Fruit fly (Drosophila melanogaster) whole organism, embryonic: ENCODE results near the gene nmdyn-D6.

Source experiments
- CG1024 ChIP-seq: fragments of 200-800 bp; sonication (Bioruptor generic); IDR thresholded peaks from 2 replicates; pipeline ENCODE4 v1.3.6; 2022; ENCODE audit warnings: missing biosample characterization, missing genetic modification characterization
- CG10267 ChIP-seq: fragments of 200-800 bp; sonication (Bioruptor generic); optimal IDR thresholded peaks from 2 replicates; lab custom pipeline; 2018; ENCODE audit warnings: missing biosample characterization, mild to moderate bottlenecking, missing genetic modification characterization, moderate library complexity
- CG10274 ChIP-seq: fragments of 200-800 bp; sonication (Bioruptor generic); optimal IDR thresholded peaks from 3 replicates; lab custom pipeline; 2017; ENCODE audit warnings: missing biosample characterization, mild to moderate bottlenecking, missing genetic modification characterization
- CG11504 ChIP-seq: fragments of 200-800 bp; sonication (Bioruptor generic); optimal IDR thresholded peaks from 3 replicates; lab custom pipeline; 2019; ENCODE audit warnings: missing biosample characterization, mild to moderate bottlenecking, missing genetic modification characterization, moderate library complexity
- CG11696 ChIP-seq: fragments of 200-800 bp; sonication (Bioruptor generic); IDR thresholded peaks from 2 replicates; pipeline ENCODE4 v1.3.6; 2022; ENCODE audit warnings: missing biosample characterization, missing genetic modification characterization
- CG12659 ChIP-seq: fragments of 200-800 bp; sonication (Bioruptor generic); optimal IDR thresholded peaks from 3 replicates; lab custom pipeline; 2017; ENCODE audit warnings: mild to moderate bottlenecking, missing biosample characterization, missing genetic modification reagents, missing genetic modification characterization
- CG12769 ChIP-seq: fragments of 200-800 bp; sonication (Bioruptor generic); optimal IDR thresholded peaks from 2 replicates; lab custom pipeline; 2019; ENCODE audit warnings: missing biosample characterization, mild to moderate bottlenecking, missing genetic modification characterization, moderate library complexity
- CG13894 ChIP-seq: fragments of 200-800 bp; sonication (Bioruptor generic); optimal IDR thresholded peaks from 3 replicates; lab custom pipeline; 2018; ENCODE audit warnings: missing biosample characterization, mild to moderate bottlenecking, missing genetic modification characterization, moderate library complexity
- CG14860 ChIP-seq: fragments of 200-800 bp; sonication (Bioruptor generic); IDR thresholded peaks from 3 replicates; pipeline ENCODE4 v1.3.6; 2022; ENCODE audit warnings: missing biosample characterization, missing genetic modification characterization; ENCODE audit not compliant: partially characterized antibody
- CG15011 ChIP-seq: fragments of 200-800 bp; sonication (Bioruptor generic); optimal IDR thresholded peaks from 3 replicates; lab custom pipeline; 2018; ENCODE audit warnings: missing biosample characterization, mild to moderate bottlenecking, missing genetic modification characterization
- CG1792 ChIP-seq: fragments of 200-800 bp; sonication (Bioruptor generic); optimal IDR thresholded peaks from 2 replicates; lab custom pipeline; 2016; ENCODE audit warnings: missing biosample characterization, missing genetic modification characterization
- CG18476 ChIP-seq: fragments of 200-800 bp; sonication (Bioruptor generic); optimal IDR thresholded peaks from 2 replicates; lab custom pipeline; 2016; ENCODE audit warnings: missing biosample characterization, mild to moderate bottlenecking, missing genetic modification characterization
- CG18599 ChIP-seq: fragments of 200-800 bp; sonication (Bioruptor generic); optimal IDR thresholded peaks from 3 replicates; lab custom pipeline; 2017; ENCODE audit warnings: missing biosample characterization, missing genetic modification characterization, mild to moderate bottlenecking, moderate library complexity, missing genetic modification reagents
- CG18764 ChIP-seq: fragments of 200-800 bp; sonication (Bioruptor generic); optimal IDR thresholded peaks from 3 replicates; lab custom pipeline; 2016; ENCODE audit warnings: missing biosample characterization, missing genetic modification characterization
- CG32532 ChIP-seq: fragments of 200-800 bp; sonication (Bioruptor generic); IDR thresholded peaks from 2 replicates; pipeline ENCODE4 v1.3.6; 2022; ENCODE audit warnings: missing biosample characterization, missing genetic modification characterization
- CG33213 ChIP-seq: fragments of 200-800 bp; sonication (Bioruptor generic); optimal IDR thresholded peaks from 3 replicates; lab custom pipeline; 2016; ENCODE audit warnings: missing biosample characterization, missing genetic modification characterization
- CG34422 ChIP-seq: fragments of 200-800 bp; sonication (Bioruptor generic); IDR thresholded peaks from 3 replicates; pipeline ENCODE4 v1.3.6; 2022; ENCODE audit warnings: missing biosample characterization, missing genetic modification characterization
- CG4854 ChIP-seq: fragments of 200-800 bp; sonication (Bioruptor generic); optimal IDR thresholded peaks from 2 replicates; lab custom pipeline; 2016; ENCODE audit warnings: missing biosample characterization, missing genetic modification characterization, inconsistent platforms
- CTCF ChIP-seq: fragments of 200-800 bp; sonication (Bioruptor generic); optimal IDR thresholded peaks from 2 replicates; lab custom pipeline; 2017; ENCODE audit warnings: missing biosample characterization, mild to moderate bottlenecking, missing genetic modification characterization, moderate library complexity
- Camta ChIP-seq: fragments of 200-800 bp; sonication (Bioruptor generic); optimal IDR thresholded peaks from 2 replicates; lab custom pipeline; 2016; ENCODE audit warnings: missing biosample characterization, missing genetic modification characterization
- Dip2 ChIP-seq: fragments of 200-800 bp; sonication (Bioruptor generic); IDR thresholded peaks from 2 replicates; pipeline ENCODE4 v1.3.6; 2022; ENCODE audit warnings: missing biosample characterization, missing genetic modification characterization
- Dll ChIP-seq: fragments of 200-800 bp; sonication (Bioruptor generic); IDR thresholded peaks from 4 replicates; pipeline ENCODE4 v1.3.6; 2022; ENCODE audit warnings: missing biosample characterization, missing genetic modification characterization; ENCODE audit not compliant: partially characterized antibody
- Jarid2 ChIP-seq: fragments of 200-800 bp; sonication (Bioruptor generic); optimal IDR thresholded peaks from 3 replicates; lab custom pipeline; 2017; ENCODE audit warnings: mild to moderate bottlenecking, missing biosample characterization, missing genetic modification reagents, missing genetic modification characterization
- Kr ChIP-seq: fragments of 200-800 bp; sonication (Bioruptor generic); optimal IDR thresholded peaks from 2 replicates; lab custom pipeline; 2017; ENCODE audit warnings: missing biosample characterization, mild to moderate bottlenecking, missing genetic modification characterization
- MTF-1 ChIP-seq: fragments of 200-800 bp; sonication (Bioruptor generic); optimal IDR thresholded peaks from 2 replicates; lab custom pipeline; 2018; ENCODE audit warnings: missing biosample characterization, mild to moderate bottlenecking, missing genetic modification characterization, borderline replicate concordance
- NfI ChIP-seq: fragments of 200-800 bp; sonication (Bioruptor generic); optimal IDR thresholded peaks from 3 replicates; lab custom pipeline; 2018; ENCODE audit warnings: missing biosample characterization, mild to moderate bottlenecking, missing genetic modification characterization, moderate library complexity
- Pdp1 ChIP-seq, 2 experiments: fragments of 200-800 bp; sonication (Bioruptor generic); optimal IDR thresholded peaks; 3 replicates each; lab custom pipeline; 2016; ENCODE audit warnings: missing biosample characterization in 2 of 2, missing genetic modification characterization in 2 of 2, mild to moderate bottlenecking in 1 of 2, moderate library complexity in 1 of 2
- Sry-δ ChIP-seq: fragments of 200-800 bp; sonication (Bioruptor generic); optimal IDR thresholded peaks from 2 replicates; lab custom pipeline; 2016; ENCODE audit warnings: missing biosample characterization, missing genetic modification characterization
- abd-A ChIP-seq: fragments of 200-800 bp; sonication (Bioruptor generic); optimal IDR thresholded peaks from 3 replicates; lab custom pipeline; 2019; ENCODE audit warnings: missing biosample characterization, mild to moderate bottlenecking, missing genetic modification characterization, moderate library complexity
- ara ChIP-seq: fragments of 200-800 bp; sonication (Bioruptor generic); IDR thresholded peaks from 2 replicates; pipeline ENCODE4 v1.3.6; 2022; ENCODE audit warnings: missing biosample characterization, missing genetic modification characterization
- ash1 ChIP-seq: fragments of 200-800 bp; sonication (Bioruptor generic); optimal IDR thresholded peaks from 2 replicates; lab custom pipeline; 2018; ENCODE audit warnings: missing biosample characterization, mild to moderate bottlenecking, missing genetic modification characterization
- cad ChIP-seq: fragments of >200 bp; optimal IDR thresholded peaks from 2 replicates; lab custom pipeline; 2017; ENCODE audit warnings: missing biosample characterization, missing genetic modification characterization
- cwo ChIP-seq: fragments of 200-800 bp; sonication (Bioruptor generic); optimal IDR thresholded peaks from 3 replicates; lab custom pipeline; 2017; ENCODE audit warnings: missing biosample characterization, missing genetic modification characterization, mild to moderate bottlenecking, moderate library complexity, missing genetic modification reagents
- dati ChIP-seq: fragments of 200-800 bp; sonication (Bioruptor generic); IDR thresholded peaks from 2 replicates; pipeline ENCODE4 v1.3.6; 2022; ENCODE audit warnings: missing biosample characterization, missing genetic modification characterization
- dmrt99B ChIP-seq: fragments of 200-800 bp; sonication (Bioruptor generic); optimal IDR thresholded peaks from 2 replicates; lab custom pipeline; 2018; ENCODE audit warnings: missing biosample characterization, mild to moderate bottlenecking, missing genetic modification characterization, moderate library complexity
- en ChIP-seq: fragments of 200-800 bp; sonication (Bioruptor generic); optimal IDR thresholded peaks from 2 replicates; lab custom pipeline; 2016; ENCODE audit warnings: missing biosample characterization, missing genetic modification characterization
- grn ChIP-seq: fragments of 200-800 bp; sonication (Bioruptor generic); optimal IDR thresholded peaks from 3 replicates; lab custom pipeline; 2017; ENCODE audit warnings: missing biosample characterization, missing genetic modification characterization
- h ChIP-seq: fragments of >200 bp; optimal IDR thresholded peaks from 2 replicates; lab custom pipeline; 2017
- hbn ChIP-seq: fragments of 200-800 bp; sonication (Bioruptor generic); IDR thresholded peaks from 2 replicates; pipeline ENCODE4 v1.3.6; 2022; ENCODE audit warnings: missing biosample characterization, missing genetic modification characterization; ENCODE audit not compliant: partially characterized antibody
- hkb ChIP-seq, 2 experiments: fragments of 200-800 bp in 1 of 2; fragments of >200 bp in 1 of 2; sonication (Bioruptor generic) in 1 of 2; IDR thresholded peaks in 1 of 2; optimal IDR thresholded peaks in 1 of 2; 2 replicates each; pipeline versions ENCODE4 v1.3.6 to Lab custom; 2017 to 2022; ENCODE audit warnings: missing biosample characterization in 1 of 2, missing genetic modification characterization in 1 of 2
- jigr1 ChIP-seq: fragments of 200-800 bp; sonication (Bioruptor generic); IDR thresholded peaks from 3 replicates; pipeline ENCODE4 v1.3.6; 2022; ENCODE audit warnings: missing biosample characterization, missing genetic modification characterization
- kay ChIP-seq: fragments of 200-800 bp; sonication (Bioruptor generic); optimal IDR thresholded peaks from 2 replicates; lab custom pipeline; 2016; ENCODE audit warnings: missing biosample characterization, missing genetic modification characterization
- mam ChIP-seq: fragments of 200-800 bp; sonication (Bioruptor generic); optimal IDR thresholded peaks from 3 replicates; lab custom pipeline; 2016; ENCODE audit warnings: missing biosample characterization, missing genetic modification characterization
- onecut ChIP-seq: fragments of 200-800 bp; sonication (Bioruptor generic); IDR thresholded peaks from 2 replicates; pipeline ENCODE4 v1.3.6; 2022; ENCODE audit warnings: missing biosample characterization, missing genetic modification characterization
- pita ChIP-seq: fragments of 200-800 bp; sonication (Bioruptor generic); optimal IDR thresholded peaks from 2 replicates; lab custom pipeline; 2017; ENCODE audit warnings: missing biosample characterization, mild to moderate bottlenecking, missing genetic modification characterization
- sob ChIP-seq: fragments of 200-800 bp; sonication (Bioruptor generic); IDR thresholded peaks from 2 replicates; pipeline ENCODE4 v1.3.6; 2022; ENCODE audit warnings: missing biosample characterization, missing genetic modification characterization
- tna ChIP-seq: fragments of 200-800 bp; sonication (Bioruptor generic); IDR thresholded peaks from 2 replicates; pipeline ENCODE4 v1.3.6; 2022; ENCODE audit warnings: missing biosample characterization, missing genetic modification characterization; ENCODE audit not compliant: partially characterized antibody
- tx ChIP-seq: fragments of 200-800 bp; sonication (Bioruptor generic); optimal IDR thresholded peaks from 2 replicates; lab custom pipeline; 2016; ENCODE audit warnings: missing biosample characterization, missing genetic modification characterization
- wor ChIP-seq: fragments of 200-800 bp; sonication (Bioruptor generic); IDR thresholded peaks from 2 replicates; pipeline ENCODE4 v1.3.6; 2022; ENCODE audit warnings: missing biosample characterization, missing genetic modification characterization

Gene nmdyn-D6

dm6 chrX:14627080-14627796 lies 43.8 kb downstream of the nmdyn-D6 start (continued):
- TF ChIP-seq CG15011 (peak; percentile 50), kay (GFP tag; lab: Kevin White, UChicago) (peak; percentile 53), CG1024 (no peak), hkb (optimal IDR thresholded peaks at IDR 0.05; lab: Kevin White, UChicago) (no peak), hkb (GFP tag; IDR thresholded peaks at IDR 0.05; lab: Robert Waterston, UW) (peak; percentile 81), wor (peak; percentile 60), Kr (GFP tag; lab: Kevin White, UChicago) (no peak), Dip2 (GFP tag; lab: Robert Waterston, UW) (no peak), CG10267 (tag; lab: Kevin White, UChicago) (peak; percentile 88), Sry-δ (peak; percentile 29), cwo (GFP tag; lab: Kevin White, UChicago) (peak; percentile 40), hbn (no peak), abd-A (tag; lab: Kevin White, UChicago) (no peak), CG34422 (GFP tag; lab: Robert Waterston, UW) (peak; percentile 75; the same call in 2 of the 3 replicates), grn (GFP tag; lab: Kevin White, UChicago) (peak; percentile 75), CG12769 (tag; lab: Kevin White, UChicago) (peak; percentile 19), CG33213 (GFP tag; lab: Kevin White, UChicago) (no peak), mam (GFP tag; lab: Kevin White, UChicago) (peak; percentile 27), CG14860 (GFP tag; lab: Robert Waterston, UW) (no peak), h (lab: Kevin White, UChicago) (no peak), CG18599 (GFP tag; lab: Kevin White, UChicago) (peak; percentile 63), NfI (peak; percentile 44), tx (peak; percentile 5), CG10274 (peak; percentile 39), CTCF (GFP tag; lab: Kevin White, UChicago) (no peak), en (peak; percentile 22), onecut (GFP tag; lab: Robert Waterston, UW) (peak; percentile 61), jigr1 (peak; percentile 72), CG11696 (GFP tag; lab: Robert Waterston, UW) (no peak), tna (GFP tag; lab: Robert Waterston, UW) (no peak), CG12659 (GFP tag; lab: Kevin White, UChicago) (peak; percentile 62), dmrt99B (peak; percentile 91), Pdp1 (GFP tag; optimal IDR thresholded peaks at IDR 0.05; lab: Kevin White, UChicago) (peak; percentile 71 to 72), Camta (GFP tag; lab: Kevin White, UChicago) (peak; percentile 73), cad (GFP tag; lab: Kevin White, UChicago) (no peak), CG13894 (tag; lab: Kevin White, UChicago) (no peak), CG18764 (GFP tag; lab: Kevin White, UChicago) (peak; percentile 49), ara (GFP tag; lab: Robert Waterston, UW) (peak; percentile 87), CG4854 (peak; percentile 54), CG1792 (GFP tag; lab: Kevin White, UChicago) (peak; percentile 48), dati (no peak), ash1 (GFP tag; lab: Kevin White, UChicago) (no peak), CG11504 (tag; lab: Kevin White, UChicago) (peak; percentile 90), Jarid2 (GFP tag; lab: Kevin White, UChicago) (peak; percentile 60), MTF-1 (GFP tag; lab: Kevin White, UChicago) (peak; percentile 34), pita (GFP tag; lab: Kevin White, UChicago) (no peak), Dll (GFP tag; lab: Robert Waterston, UW) (no peak), CG18476 (GFP tag; lab: Kevin White, UChicago) (peak; percentile 80), CG32532 (GFP tag; lab: Robert Waterston, UW) (peak; percentile 25; the same call in 1 of the 2 replicates), sob (peak; percentile 51; the same call in 1 of the 2 replicates)
